Worm (Caenorhabditis elegans) whole organism, L1 larva: ENCODE results near the gene col-174.

Source experiments
- aha-1 ChIP-seq: fragments of 150-350 bp; optimal IDR thresholded peaks from 2 replicates; lab custom pipeline; 2014; ENCODE audit warnings: missing biosample characterization, missing genetic modification characterization
- jun-1 ChIP-seq: fragments of 150-350 bp; optimal IDR thresholded peaks from 2 replicates; lab custom pipeline; 2014; ENCODE audit warnings: missing biosample characterization, missing genetic modification reagents, missing genetic modification characterization
- lin-13 ChIP-seq: fragments of 150-350 bp; optimal IDR thresholded peaks from 2 replicates; lab custom pipeline; 2014; ENCODE audit warnings: missing biosample characterization, missing genetic modification reagents, missing genetic modification characterization
- lsy-2 ChIP-seq, 2 experiments: fragments of 150-350 bp; optimal IDR thresholded peaks; 2 replicates each; lab custom pipeline; 2014; ENCODE audit warnings: missing biosample characterization in 2 of 2, missing genetic modification characterization in 2 of 2
- mdl-1 ChIP-seq, 2 experiments: fragments of 150-350 bp; optimal IDR thresholded peaks; 2 replicates each; lab custom pipeline; 2014 to 2017; ENCODE audit warnings: missing biosample characterization in 2 of 2, missing genetic modification characterization in 2 of 2, inconsistent platforms in 1 of 2
- nhr-11 ChIP-seq: fragments of 150-350 bp; optimal IDR thresholded peaks from 2 replicates; lab custom pipeline; 2014; ENCODE audit warnings: missing biosample characterization, missing genetic modification characterization
- nhr-84 ChIP-seq: sonication (generic microtip); optimal IDR thresholded peaks from 2 replicates; lab custom pipeline; 2017; ENCODE audit warnings: missing biosample characterization, missing genetic modification characterization
- skn-1 ChIP-seq: fragments of 150-350 bp; optimal IDR thresholded peaks from 2 replicates; lab custom pipeline; 2014; ENCODE audit warnings: missing biosample characterization, missing genetic modification characterization
- snu-23 ChIP-seq: sonication (generic microtip); optimal IDR thresholded peaks from 2 replicates; lab custom pipeline; 2016; ENCODE audit warnings: missing genetic modification characterization, missing compliant biosample characterization
- sox-4 ChIP-seq: sonication (generic microtip); optimal IDR thresholded peaks from 2 replicates; lab custom pipeline; 2016; ENCODE audit warnings: missing genetic modification characterization, missing compliant biosample characterization
- sptf-1 ChIP-seq: fragments of 150-350 bp; optimal IDR thresholded peaks from 2 replicates; lab custom pipeline; 2014; ENCODE audit warnings: missing biosample characterization, missing genetic modification characterization
- unc-62 ChIP-seq: fragments of 150-350 bp; optimal IDR thresholded peaks from 2 replicates; lab custom pipeline; 2014; ENCODE audit warnings: missing biosample characterization, missing genetic modification reagents, missing genetic modification characterization

ce11 chrX:7536869-7537268 is 9.7 kb upstream of the col-174 start:
- TF ChIP-seq jun-1 (no peak), nhr-84 (tag; lab: Kevin White, UChicago) (no peak), nhr-11 (no peak), snu-23 (no peak), skn-1 (tag; lab: Kevin White, UChicago) (no peak), lsy-2 (tag; optimal IDR thresholded peaks at IDR 0.05; lab: Kevin White, UChicago) (no peak), unc-62 (GFP tag; lab: Kevin White, UChicago) (no peak), sox-4 (tag; lab: Kevin White, UChicago) (no peak), lin-13 (GFP tag; lab: Kevin White, UChicago) (no peak), sptf-1 (tag; lab: Kevin White, UChicago) (no peak), aha-1 (tag; lab: Kevin White, UChicago) (no peak), mdl-1 (tag; optimal IDR thresholded peaks at IDR 0.05; lab: Kevin White, UChicago) (no peak)
